Fruit fly (Drosophila melanogaster): ENCODE measurements around the gene Cpsf5.
A peak's percentile ranks its signal among the peaks of the same experiment; 100 is the strongest.

Gene Cpsf5

DNA sequence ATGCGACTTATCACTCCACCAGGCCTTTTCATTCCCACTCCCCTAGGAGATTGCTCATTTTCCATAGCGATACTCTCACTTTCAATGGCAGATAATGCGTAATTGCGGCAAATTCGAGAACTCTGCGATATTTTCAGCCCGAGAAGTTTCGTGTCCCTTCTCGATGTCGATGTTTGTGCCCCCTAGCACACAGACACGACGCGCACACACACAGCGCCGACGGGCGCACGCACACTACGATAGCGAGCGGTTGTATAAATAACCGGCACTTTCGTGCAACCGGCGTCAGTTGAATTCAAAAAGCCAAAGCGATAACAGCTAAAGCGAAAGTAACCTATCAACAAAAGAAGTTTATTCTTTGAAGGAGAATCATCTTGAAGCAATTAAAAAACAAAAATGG lies 29.2 kb upstream of the Cpsf5 start, which contains the start of gene Hsp23 (continued):
- TF ChIP-seq CG32006 (GFP tag; optimal IDR thresholded peaks at IDR 0.05) = no peak
- no peak for TF ChIP-seq CG4318 (GFP tag; optimal IDR thresholded peaks at IDR 0.05)
- no peak for TF ChIP-seq CG11902 (GFP tag; optimal IDR thresholded peaks at IDR 0.05)
- peak; percentile 1 for TF ChIP-seq cyc (GFP tag; optimal IDR thresholded peaks at IDR 0.05)
- peak; percentile 37 for TF ChIP-seq CG3919 (GFP tag; optimal IDR thresholded peaks at IDR 0.05)
- TF ChIP-seq CG7368 (GFP tag; optimal IDR thresholded peaks at IDR 0.05) = peak; percentile 18
- TF ChIP-seq CG11762 (GFP tag; optimal IDR thresholded peaks at IDR 0.05; ENCODE audit: insufficient read depth) = no peak
- peak; percentile 17; the same call in 2 of the 3 replicates for TF ChIP-seq CG6163 (GFP tag; IDR thresholded peaks at IDR 0.05)
- TF ChIP-seq CG9139 (GFP tag; optimal IDR thresholded peaks at IDR 0.05) = peak; percentile 66
- no peak for TF ChIP-seq CG31627 (GFP tag; optimal IDR thresholded peaks at IDR 0.05)
- TF ChIP-seq Lpt (GFP tag; optimal IDR thresholded peaks at IDR 0.05) = peak; percentile 39
- no peak for TF ChIP-seq fd85E (GFP tag; optimal IDR thresholded peaks at IDR 0.05)
- peak; percentile 13 for TF ChIP-seq CG6276 (GFP tag; optimal IDR thresholded peaks at IDR 0.05)

DNA sequence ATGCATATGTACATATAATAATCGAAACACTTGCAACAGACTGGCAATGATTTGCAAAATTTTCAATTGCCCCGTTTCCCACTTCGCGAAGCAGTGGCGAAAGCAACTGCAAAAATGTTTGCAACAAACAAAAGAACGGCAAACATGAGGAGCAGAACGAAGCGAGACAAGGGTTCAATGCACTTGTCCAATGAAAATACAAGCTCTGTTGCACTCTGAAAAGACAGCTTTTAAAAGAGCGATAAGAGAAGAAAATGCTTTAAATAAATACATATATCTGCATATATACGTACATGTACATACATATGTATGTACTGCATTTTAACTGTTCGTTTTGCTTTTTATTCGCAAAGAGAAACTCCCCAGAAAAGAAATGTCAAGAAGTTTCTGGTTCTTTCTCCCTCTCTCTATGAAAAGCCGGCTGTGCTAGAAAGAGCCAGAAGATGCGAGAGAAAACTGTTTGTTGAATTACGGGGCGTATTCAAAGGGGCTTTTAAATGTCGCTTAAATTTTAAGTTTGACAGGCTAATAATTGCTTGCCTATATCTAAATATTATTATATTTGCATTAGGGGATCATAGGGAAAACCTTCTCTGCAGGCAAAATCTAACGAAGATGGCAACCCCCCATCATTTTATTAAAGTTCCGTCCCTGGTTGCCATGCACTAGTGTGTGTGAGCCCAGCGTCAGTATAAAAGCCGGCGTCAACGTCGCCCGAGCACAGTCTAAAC lies 27.3 kb upstream of the Cpsf5 start, which contains the start of gene Hsp27:
Hsp27 (plus strand) TSS at position 719 of the 731 bp plus-strand sequence.
- TF ChIP-seq spab (GFP tag; optimal IDR thresholded peaks at IDR 0.05) (peak; percentile 100), Hr4 (GFP tag; optimal IDR thresholded peaks at IDR 0.05) (peak; percentile 100), Sox14 (GFP tag; optimal IDR thresholded peaks at IDR 0.05) (peak; percentile 100), salr (GFP tag; optimal IDR thresholded peaks at IDR 0.05) (peak; percentile 99 to 100), CG6792 (GFP tag; optimal IDR thresholded peaks at IDR 0.05) (peak; percentile 100), Ets96B (tag; optimal IDR thresholded peaks at IDR 0.05) (peak; percentile 100), esn (GFP tag; optimal IDR thresholded peaks at IDR 0.05) (peak; percentile 100), acj6 (GFP tag; optimal IDR thresholded peaks at IDR 0.05) (peak; percentile 100), CG11902 (GFP tag; optimal IDR thresholded peaks at IDR 0.05) (peak; percentile 100), ss (GFP tag; optimal IDR thresholded peaks at IDR 0.05) (peak; percentile 99), Smox (GFP tag; optimal IDR thresholded peaks at IDR 0.05) (peak; percentile 99), Eip75B (GFP tag; optimal IDR thresholded peaks at IDR 0.05) (peak; percentile 100), Eip78C (GFP tag) (peak; percentile 100), fd59A (GFP tag; optimal IDR thresholded peaks at IDR 0.05) (peak; percentile 99), CG11762 (GFP tag; optimal IDR thresholded peaks at IDR 0.05; ENCODE audit: insufficient read depth) (peak; percentile 100), CG10669 (GFP tag; optimal IDR thresholded peaks at IDR 0.05) (peak; percentile 100), CG6163 (GFP tag; IDR thresholded peaks at IDR 0.05) (peak; percentile 100), Blimp-1 (GFP tag; optimal IDR thresholded peaks at IDR 0.05) (peak; percentile 98), cyc (GFP tag; optimal IDR thresholded peaks at IDR 0.05) (peak; percentile 100), svp (GFP tag) (peak; percentile 100), CG32006 (GFP tag; optimal IDR thresholded peaks at IDR 0.05) (peak; percentile 100), net (GFP tag; optimal IDR thresholded peaks at IDR 0.05) (peak; percentile 100), CG6276 (GFP tag; optimal IDR thresholded peaks at IDR 0.05) (peak; percentile 100), fkh (GFP tag; optimal IDR thresholded peaks at IDR 0.05) (peak; percentile 98), Ets21C (GFP tag; optimal IDR thresholded peaks at IDR 0.05) (peak; percentile 99), Sox15 (GFP tag; optimal IDR thresholded peaks at IDR 0.05) (peak; percentile 99), fd85E (GFP tag; optimal IDR thresholded peaks at IDR 0.05) (peak; percentile 99), Hr38 (GFP tag; optimal IDR thresholded peaks at IDR 0.05) (peak; percentile 70), CG4318 (GFP tag; optimal IDR thresholded peaks at IDR 0.05) (peak; percentile 100), topi (GFP tag; optimal IDR thresholded peaks at IDR 0.05) (peak; percentile 100), vri (GFP tag; optimal IDR thresholded peaks at IDR 0.05) (peak; percentile 99), CG8632 (GFP tag; optimal IDR thresholded peaks at IDR 0.05) (peak; percentile 100), CG3919 (GFP tag; optimal IDR thresholded peaks at IDR 0.05) (peak; percentile 100), CG9139 (GFP tag; optimal IDR thresholded peaks at IDR 0.05) (peak; percentile 99), Hr39 (GFP tag; optimal IDR thresholded peaks at IDR 0.05) (peak; percentile 99), dsx (GFP tag; optimal IDR thresholded peaks at IDR 0.05; ENCODE audit: poor library complexity, severe bottlenecking) (peak; percentile 99), Gug (GFP tag; IDR thresholded peaks at IDR 0.05) (peak; percentile 100), CG34406 (GFP tag; optimal IDR thresholded peaks at IDR 0.05) (peak; percentile 100), CG10631 (GFP tag; optimal IDR thresholded peaks at IDR 0.05) (peak; percentile 100), CG1621 (tag; optimal IDR thresholded peaks at IDR 0.05) (peak; percentile 99), CG3032 (tag; optimal IDR thresholded peaks at IDR 0.05) (peak; percentile 100), CG6854 (GFP tag; optimal IDR thresholded peaks at IDR 0.05) (peak; percentile 100), Met (GFP tag; optimal IDR thresholded peaks at IDR 0.05) (peak; percentile 100)
